Worm (Caenorhabditis elegans): ENCODE results near the gene C10G8.8.

The C10G8.8 gene

DNA sequence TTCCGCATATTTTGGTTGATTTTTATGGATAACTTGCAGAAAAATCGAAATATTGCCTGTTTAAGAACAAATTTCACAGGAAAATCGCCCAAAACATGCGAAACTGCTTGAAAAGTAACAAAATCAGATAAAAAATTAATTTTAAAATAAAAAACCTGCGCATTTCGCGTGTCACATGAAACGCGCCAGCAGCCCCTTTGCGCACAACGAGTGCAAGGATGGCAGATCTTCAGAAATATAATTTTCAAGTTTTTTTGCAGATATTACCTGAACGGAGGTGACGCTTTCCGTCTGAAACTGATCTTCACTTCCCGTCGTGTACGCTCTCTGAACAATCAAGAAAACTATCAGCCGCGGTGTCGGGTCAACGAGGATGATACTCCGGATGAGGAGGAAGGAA lies 53.2 kb downstream of the C10G8.8 start (continued):
- TF ChIP-seq snpc-3.4 (tag; optimal IDR thresholded peaks at IDR 0.05) = peak; percentile 45
- 0 out of 2 replicates have a peak, but pooled peaks have one; percentile 46 for TF ChIP-seq Y53G8AR.9 (GFP tag; conservative IDR thresholded peaks at IDR 0.05)
- peak; percentile 44 for TF ChIP-seq lin-54 (GFP tag; optimal IDR thresholded peaks at IDR 0.05)
- TF ChIP-seq lsl-1 (GFP tag; optimal IDR thresholded peaks at IDR 0.05) = peak; percentile 15

Data from whole organism, young adult.